Worm (Caenorhabditis elegans) whole organism, young adult: ENCODE results near the gene C11G10.1.

Experiments used
- B0261.1 ChIP-seq: sonication (generic microtip); optimal IDR thresholded peaks from 2 replicates; lab custom pipeline; 2016; ENCODE audit warnings: mild to moderate bottlenecking, missing genetic modification characterization, moderate library complexity, missing compliant biosample characterization
- B0336.3 ChIP-seq: fragments of 200-800 bp; sonication (Bioruptor generic); IDR thresholded peaks from 2 replicates; pipeline ENCODE4 v1.3.6; 2022; ENCODE audit warnings: missing genetic modification characterization, missing compliant biosample characterization
- C06A6.2 ChIP-seq: fragments of 200-800 bp; sonication (Bioruptor generic); conservative IDR thresholded peaks from 2 replicates; pipeline ENCODE4 v1.3.6; 2022; ENCODE audit warnings: missing genetic modification characterization, missing compliant biosample characterization
- F23B12.7 ChIP-seq: sonication (generic microtip); optimal IDR thresholded peaks from 2 replicates; lab custom pipeline; 2017; ENCODE audit warnings: missing genetic modification characterization, mild to moderate bottlenecking, missing compliant biosample characterization, antibody characterized with exemption, moderate library complexity; ENCODE audit not compliant: insufficient read depth
- F39B2.1 ChIP-seq: fragments of 200-800 bp; sonication (Bioruptor generic); IDR thresholded peaks from 2 replicates; pipeline ENCODE4 v1.3.6; 2022; ENCODE audit warnings: missing genetic modification reagents, missing genetic modification characterization, missing compliant biosample characterization
- F49E8.2 ChIP-seq: sonication (generic microtip); optimal IDR thresholded peaks from 3 replicates; lab custom pipeline; 2017; ENCODE audit warnings: missing genetic modification characterization, mild to moderate bottlenecking, missing compliant biosample characterization, antibody characterized with exemption, moderate library complexity; ENCODE audit not compliant: insufficient read depth
- F52B5.7 ChIP-seq: sonication (generic microtip); optimal IDR thresholded peaks from 2 replicates; lab custom pipeline; 2016; ENCODE audit warnings: mild to moderate bottlenecking, missing genetic modification characterization, missing compliant biosample characterization
- K11D2.4 ChIP-seq: fragments of 200-800 bp; sonication (Bioruptor generic); IDR thresholded peaks from 2 replicates; pipeline ENCODE4 v1.3.6; 2022; ENCODE audit warnings: missing genetic modification reagents, missing genetic modification characterization, missing compliant biosample characterization
- Y53G8AR.9 ChIP-seq: fragments of 200-800 bp; sonication (Bioruptor generic); conservative IDR thresholded peaks from 2 replicates; pipeline ENCODE4 v1.3.6; 2022; ENCODE audit warnings: missing genetic modification reagents, missing genetic modification characterization, missing compliant biosample characterization
- Y56A3A.18 ChIP-seq: fragments of 200-800 bp; sonication (Bioruptor generic); IDR thresholded peaks from 2 replicates; pipeline ENCODE4 v1.3.6; 2022; ENCODE audit warnings: missing genetic modification reagents, missing genetic modification characterization, missing compliant biosample characterization
- ZK185.1 ChIP-seq: sonication (generic microtip); optimal IDR thresholded peaks from 2 replicates; lab custom pipeline; 2016; ENCODE audit warnings: mild to moderate bottlenecking, missing genetic modification characterization, missing compliant biosample characterization; ENCODE audit not compliant: poor library complexity, severe bottlenecking
- attf-5 ChIP-seq: fragments of 200-800 bp; sonication (Bioruptor generic); optimal IDR thresholded peaks from 2 replicates; lab custom pipeline; 2018; ENCODE audit warnings: mild to moderate bottlenecking, missing genetic modification characterization, missing compliant biosample characterization
- ceh-100 ChIP-seq: fragments of 200-800 bp; sonication (Bioruptor generic); IDR thresholded peaks from 2 replicates; pipeline ENCODE4 v1.3.6; 2022; ENCODE audit warnings: missing genetic modification reagents, missing genetic modification characterization, missing compliant biosample characterization
- ceh-27 ChIP-seq: fragments of 200-800 bp; sonication (Bioruptor generic); optimal IDR thresholded peaks from 2 replicates; lab custom pipeline; 2018; ENCODE audit warnings: mild to moderate bottlenecking, missing genetic modification characterization, moderate library complexity, missing compliant biosample characterization
- ceh-40 ChIP-seq: fragments of 200-800 bp; sonication (Bioruptor generic); IDR thresholded peaks from 2 replicates; pipeline ENCODE4 v1.3.6; 2022; ENCODE audit warnings: missing genetic modification characterization, missing compliant biosample characterization
- dox-1 ChIP-seq: fragments of 200-800 bp; sonication (Bioruptor generic); IDR thresholded peaks from 2 replicates; pipeline ENCODE4 v1.3.6; 2022; ENCODE audit warnings: missing genetic modification reagents, missing genetic modification characterization, missing compliant biosample characterization
- dpff-1 ChIP-seq: sonication (generic microtip); optimal IDR thresholded peaks from 2 replicates; lab custom pipeline; 2017; ENCODE audit warnings: mild to moderate bottlenecking, missing genetic modification characterization, missing compliant biosample characterization
- dpl-1 ChIP-seq: fragments of 150-350 bp; optimal IDR thresholded peaks from 2 replicates; lab custom pipeline; 2014; ENCODE audit warnings: missing biosample characterization, missing genetic modification reagents, missing genetic modification characterization
- egrh-3 ChIP-seq: fragments of 200-800 bp; sonication (Bioruptor generic); IDR thresholded peaks from 2 replicates; pipeline ENCODE4 v1.3.6; 2022; ENCODE audit warnings: missing genetic modification reagents, missing genetic modification characterization, missing compliant biosample characterization
- gei-17 ChIP-seq: fragments of 200-800 bp; sonication (Bioruptor generic); optimal IDR thresholded peaks from 2 replicates; lab custom pipeline; 2018; ENCODE audit warnings: mild to moderate bottlenecking, missing genetic modification characterization, missing compliant biosample characterization
- hlh-12 ChIP-seq: sonication (generic microtip); optimal IDR thresholded peaks from 2 replicates; lab custom pipeline; 2016; ENCODE audit warnings: missing genetic modification characterization, missing compliant biosample characterization
- hlh-26 ChIP-seq: fragments of 200-800 bp; sonication (Bioruptor generic); conservative IDR thresholded peaks from 2 replicates; pipeline ENCODE4 v1.3.6; 2022; ENCODE audit warnings: missing genetic modification reagents, missing genetic modification characterization, missing compliant biosample characterization
- hmg-1.2 ChIP-seq: fragments of 200-800 bp; sonication (Bioruptor generic); IDR thresholded peaks from 2 replicates; pipeline ENCODE4 v1.3.6; 2022; ENCODE audit warnings: missing genetic modification reagents, missing genetic modification characterization, missing compliant biosample characterization
- let-607 ChIP-seq, 2 experiments: fragments of 200-800 bp in 1 of 2; sonication (Bioruptor generic) in 1 of 2; sonication (generic microtip) in 1 of 2; optimal IDR thresholded peaks; 2 replicates each; lab custom pipeline; 2016 to 2018; ENCODE audit warnings: mild to moderate bottlenecking in 2 of 2, missing compliant biosample characterization in 2 of 2, missing genetic modification characterization in 2 of 2, moderate library complexity in 2 of 2, missing genotype in 1 of 2
- lin-40 ChIP-seq: sonication (generic microtip); optimal IDR thresholded peaks from 2 replicates; lab custom pipeline; 2016; ENCODE audit warnings: missing genetic modification characterization, mild to moderate bottlenecking, missing compliant biosample characterization, missing genotype, missing genetic modification reagents
- lsl-1 ChIP-seq: fragments of 200-800 bp; sonication (Bioruptor generic); optimal IDR thresholded peaks from 2 replicates; lab custom pipeline; 2018; ENCODE audit warnings: mild to moderate bottlenecking, missing genetic modification characterization, moderate library complexity, missing compliant biosample characterization
- madf-10 ChIP-seq: sonication (generic microtip); optimal IDR thresholded peaks from 2 replicates; lab custom pipeline; 2016; ENCODE audit warnings: mild to moderate bottlenecking, missing genetic modification characterization, missing compliant biosample characterization
- nfya-1 ChIP-seq: sonication (generic microtip); optimal IDR thresholded peaks from 2 replicates; lab custom pipeline; 2017; ENCODE audit warnings: antibody characterized with exemption, missing compliant biosample characterization, missing genetic modification characterization, borderline replicate concordance; ENCODE audit not compliant: insufficient read depth
- nhr-80 ChIP-seq: sonication (generic microtip); optimal IDR thresholded peaks from 2 replicates; lab custom pipeline; 2016; ENCODE audit warnings: missing genetic modification characterization, missing compliant biosample characterization
- pbrm-1 ChIP-seq: fragments of 200-800 bp; sonication (Bioruptor generic); IDR thresholded peaks from 2 replicates; pipeline ENCODE4 v1.3.6; 2022; ENCODE audit warnings: missing genetic modification reagents, missing genetic modification characterization, missing compliant biosample characterization
- sea-2 ChIP-seq: fragments of 200-800 bp; sonication (Bioruptor generic); IDR thresholded peaks from 2 replicates; pipeline ENCODE4 v1.3.6; 2022; ENCODE audit warnings: missing genetic modification characterization, missing compliant biosample characterization
- snpc-3.4 ChIP-seq: sonication (generic microtip); optimal IDR thresholded peaks from 2 replicates; lab custom pipeline; 2017; ENCODE audit warnings: missing genetic modification characterization, mild to moderate bottlenecking, missing compliant biosample characterization, antibody characterized with exemption, moderate library complexity, missing genotype, missing genetic modification reagents
- snpc-4 ChIP-seq, 5 experiments: fragments of 150-350 bp in 1 of 5; sonication (generic microtip) in 4 of 5; optimal IDR thresholded peaks; 2 replicates each; lab custom pipeline; 2014 to 2018; ENCODE audit warnings: missing genetic modification characterization in 5 of 5, missing biosample characterization in 3 of 5, antibody characterized with exemption in 2 of 5, mild to moderate bottlenecking in 2 of 5, missing compliant biosample characterization in 2 of 5, missing genotype in 2 of 5, moderate library complexity in 2 of 5, missing genetic modification reagents in 1 of 5
- somi-1 ChIP-seq: fragments of 200-800 bp; sonication (Bioruptor generic); optimal IDR thresholded peaks from 2 replicates; lab custom pipeline; 2018; ENCODE audit warnings: mild to moderate bottlenecking, missing genetic modification characterization, missing compliant biosample characterization
- tbp1 ChIP-seq: fragments of 200-800 bp; sonication (Bioruptor generic); optimal IDR thresholded peaks from 2 replicates; lab custom pipeline; 2018; ENCODE audit warnings: mild to moderate bottlenecking, missing genetic modification characterization, missing compliant biosample characterization
- tlf-1 ChIP-seq: fragments of 200-800 bp; sonication (Bioruptor generic); optimal IDR thresholded peaks from 2 replicates; lab custom pipeline; 2018; ENCODE audit warnings: mild to moderate bottlenecking, missing genetic modification characterization, missing compliant biosample characterization
- xnd-1 ChIP-seq: sonication (generic microtip); optimal IDR thresholded peaks from 2 replicates; lab custom pipeline; 2016; ENCODE audit warnings: missing genotype, missing genetic modification reagents, missing genetic modification characterization, missing compliant biosample characterization
- ztf-18 ChIP-seq: sonication (generic microtip); optimal IDR thresholded peaks from 2 replicates; lab custom pipeline; 2016; ENCODE audit warnings: missing genotype, mild to moderate bottlenecking, missing genetic modification characterization, missing compliant biosample characterization
- ztf-28 ChIP-seq: fragments of 200-800 bp; sonication (Bioruptor generic); IDR thresholded peaks from 2 replicates; pipeline ENCODE4 v1.3.6; 2022; ENCODE audit warnings: missing genetic modification reagents, missing genetic modification characterization, missing compliant biosample characterization
- ztf-6 ChIP-seq: fragments of 200-800 bp; sonication (Bioruptor generic); IDR thresholded peaks from 2 replicates; pipeline ENCODE4 v1.3.6; 2022; ENCODE audit warnings: missing genetic modification reagents, missing genetic modification characterization, missing compliant biosample characterization

Gene C11G10.1

DNA sequence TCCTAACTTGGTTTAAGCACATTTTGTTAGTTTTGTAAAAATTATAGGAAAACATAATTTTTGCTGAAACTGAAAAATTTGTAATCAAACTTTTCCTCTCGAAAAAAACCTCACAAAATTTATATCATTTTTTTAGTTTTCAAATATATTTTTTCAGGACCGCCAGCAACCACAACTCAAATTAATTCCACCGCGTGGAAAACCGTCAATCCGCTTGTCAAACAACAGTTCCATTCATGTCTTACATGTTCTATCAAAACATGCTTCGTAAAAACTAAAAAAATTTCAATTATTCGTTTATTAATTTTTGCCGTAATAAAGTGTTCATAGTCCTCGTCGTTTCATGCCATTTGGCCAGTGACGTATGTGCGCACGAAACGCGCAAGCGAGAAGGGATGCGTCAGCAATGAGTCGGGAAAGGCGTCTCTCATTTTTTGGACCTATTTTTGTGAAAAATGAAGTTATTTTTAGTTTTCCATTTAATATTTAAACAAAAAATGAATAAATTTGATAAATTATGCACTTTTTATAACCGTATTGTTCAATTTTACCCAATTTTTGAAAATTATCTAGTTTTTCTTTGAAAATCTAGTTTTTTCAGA is 14.9 kb upstream of the C11G10.1 start, which contains the start of gene ucr-2.2 (continued):
- TF ChIP-seq tbp1 (GFP tag; lab: Kevin White, UChicago) (peak; percentile 61), Y53G8AR.9 (GFP tag; lab: Robert Waterston, UW) (peak; percentile 64; the same call in 1 of the 2 replicates), K11D2.4 (peak; percentile 75), hlh-12 (tag; lab: Kevin White, UChicago) (no peak), F52B5.7 (tag; lab: Kevin White, UChicago) (no peak), ceh-27 (GFP tag; lab: Kevin White, UChicago) (peak; percentile 65), pbrm-1 (GFP tag; lab: Robert Waterston, UW) (peak; percentile 75), nhr-80 (tag; lab: Kevin White, UChicago) (peak; percentile 87), attf-5 (peak; percentile 83), xnd-1 (tag; lab: Kevin White, UChicago) (no peak), somi-1 (GFP tag; lab: Kevin White, UChicago) (peak; percentile 34), B0336.3 (GFP tag; lab: Robert Waterston, UW) (peak; percentile 49; the same call in 1 of the 2 replicates), lin-40 (tag; lab: Kevin White, UChicago) (peak; percentile 87), B0261.1 (peak; percentile 21), ztf-18 (tag; lab: Kevin White, UChicago) (peak; percentile 96), snpc-4 (GFP tag; optimal IDR thresholded peaks at IDR 0.05; lab: Kevin White, UChicago) (no peak), snpc-4 (tag; optimal IDR thresholded peaks at IDR 0.05; lab: Kevin White, UChicago) (peak; percentile 8 to 80 (median 66)), F23B12.7 (tag; lab: Kevin White, UChicago) (peak; percentile 68), hlh-26 (no peak), sea-2 (GFP tag; lab: Robert Waterston, UW) (no peak), ztf-28 (GFP tag; lab: Robert Waterston, UW) (no peak), ztf-6 (GFP tag; lab: Robert Waterston, UW) (no peak), tlf-1 (peak; percentile 36), ZK185.1 (tag; lab: Kevin White, UChicago) (peak; percentile 83), C06A6.2 (GFP tag; lab: Robert Waterston, UW) (peak; percentile 64), ceh-40 (GFP tag; lab: Robert Waterston, UW) (no peak)

ce11 chrX:15170958-15171357 is 12.4 kb upstream of the C11G10.1 start:
- TF ChIP-seq nfya-1 (tag; lab: Kevin White, UChicago), result no peak
- TF ChIP-seq snpc-4 (GFP tag; optimal IDR thresholded peaks at IDR 0.05; lab: Kevin White, UChicago), result no peak
- TF ChIP-seq snpc-4 (tag; optimal IDR thresholded peaks at IDR 0.05; lab: Kevin White, UChicago), result peak; percentile 39 to 93 (median 72)
- TF ChIP-seq let-607 (tag; optimal IDR thresholded peaks at IDR 0.05; lab: Kevin White, UChicago), result no peak
- TF ChIP-seq, all 124 proteins: peak for 1

DNA sequence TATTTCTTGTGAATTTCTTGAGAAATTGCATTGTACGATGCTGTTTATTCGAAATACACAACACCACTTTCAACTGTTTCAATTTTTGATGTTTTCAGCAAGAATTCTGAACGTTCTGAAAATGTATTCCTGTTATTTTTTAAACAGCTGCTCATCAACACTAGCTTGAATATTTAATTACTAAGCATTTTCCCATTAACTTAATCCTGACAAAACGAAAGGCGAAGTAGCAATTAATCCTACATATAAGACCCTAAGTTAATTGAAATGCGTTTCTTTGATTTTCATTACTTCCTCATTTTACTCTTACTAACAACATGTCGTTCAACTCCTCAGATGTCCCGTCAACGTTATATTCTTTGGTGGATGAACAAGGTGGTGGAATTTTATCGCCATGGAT is 9.9 kb upstream of the C11G10.1 start, which contains the start of gene ocr-3:
Gene ocr-3 (plus strand): TSS at position 301 of the 400 bp plus-strand sequence.
- TF ChIP-seq dpff-1 (tag; lab: Kevin White, UChicago) (no peak), snpc-3.4 (no peak), hmg-1.2 (no peak), Y56A3A.18 (GFP tag; lab: Robert Waterston, UW) (no peak), lsl-1 (GFP tag; lab: Kevin White, UChicago) (no peak), dpl-1 (GFP tag; lab: Kevin White, UChicago) (no peak), gei-17 (GFP tag; lab: Kevin White, UChicago) (no peak), egrh-3 (GFP tag; lab: Robert Waterston, UW) (no peak), dox-1 (no peak), nhr-80 (tag; lab: Kevin White, UChicago) (no peak), F52B5.7 (tag; lab: Kevin White, UChicago) (no peak), let-607 (tag; optimal IDR thresholded peaks at IDR 0.05; lab: Kevin White, UChicago) (no peak), F49E8.2 (tag; lab: Kevin White, UChicago) (no peak), ceh-100 (no peak), madf-10 (tag; lab: Kevin White, UChicago) (no peak), attf-5 (no peak), F39B2.1 (GFP tag; lab: Robert Waterston, UW) (no peak)
- TF ChIP-seq, all 124 proteins: peak for 0
